Fruit fly (Drosophila melanogaster) whole organism, wandering third instar larva: ENCODE results near the gene CG12123.

ENCODE experiments used
- Abd-B ChIP-seq: fragments of >200 bp; optimal IDR thresholded peaks from 2 replicates; lab custom pipeline; 2017; ENCODE audit warnings: missing biosample characterization, missing genetic modification characterization
- CG9705 ChIP-seq: fragments of 200-800 bp; sonication (Bioruptor generic); optimal IDR thresholded peaks from 2 replicates; lab custom pipeline; 2018; ENCODE audit warnings: missing biosample characterization, mild to moderate bottlenecking, missing genetic modification characterization
- Hr83 ChIP-seq: fragments of 200-300 bp; sonication (Bioruptor generic); optimal IDR thresholded peaks from 2 replicates; lab custom pipeline; 2016; ENCODE audit warnings: missing biosample characterization, mild to moderate bottlenecking, missing genetic modification characterization, moderate library complexity; ENCODE audit not compliant: poor library complexity, severe bottlenecking
- br ChIP-seq: fragments of 200-800 bp; sonication (Bioruptor generic); optimal IDR thresholded peaks from 2 replicates; lab custom pipeline; 2016; ENCODE audit warnings: missing biosample characterization, missing genetic modification characterization
- h ChIP-seq: fragments of 200-800 bp; sonication (Bioruptor generic); optimal IDR thresholded peaks from 3 replicates; lab custom pipeline; 2016; ENCODE audit warnings: missing biosample characterization, mild to moderate bottlenecking, missing genetic modification characterization
- pan ChIP-seq: fragments of >200 bp; optimal IDR thresholded peaks from 2 replicates; lab custom pipeline; 2017
- psq ChIP-seq: fragments of 200-800 bp; sonication (Bioruptor generic); optimal IDR thresholded peaks from 3 replicates; lab custom pipeline; 2017; ENCODE audit warnings: missing biosample characterization, mild to moderate bottlenecking, missing genetic modification characterization, moderate library complexity
- usp ChIP-seq: fragments of >200 bp; optimal IDR thresholded peaks from 2 replicates; lab custom pipeline; 2017; ENCODE audit warnings: missing biosample characterization, missing genetic modification characterization
- woc ChIP-seq: sonication (Bioruptor generic); optimal IDR thresholded peaks from 2 replicates; lab custom pipeline; 2016; ENCODE audit warnings: missing biosample characterization, mild to moderate bottlenecking, missing genetic modification characterization

DNA sequence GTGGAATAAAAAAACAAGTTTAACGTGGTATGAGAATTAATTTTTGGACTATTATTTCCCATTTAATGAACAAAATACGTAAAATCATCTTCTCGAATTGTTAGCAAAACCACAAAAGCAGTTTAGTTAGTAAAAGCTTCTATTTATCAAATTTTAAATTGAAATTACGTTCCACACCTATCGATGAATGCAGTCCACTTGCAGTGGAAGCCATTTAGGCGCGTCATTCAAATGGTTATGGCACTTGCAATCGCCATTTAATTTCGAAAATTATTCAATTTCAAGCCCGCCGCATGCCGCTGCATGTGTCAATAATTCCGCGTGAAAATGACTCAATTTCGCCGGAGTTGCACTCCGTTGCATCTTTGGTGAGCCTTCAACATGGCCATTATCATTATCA lies 764 bp upstream of the CG12123 start:
- TF ChIP-seq woc (no peak), Hr83 (no peak), pan (lab: Kevin White, UChicago) (no peak), CG9705 (no peak), Abd-B (GFP tag; lab: Kevin White, UChicago) (no peak), h (GFP tag; lab: Kevin White, UChicago) (no peak), psq (GFP tag; lab: Kevin White, UChicago) (no peak), br (GFP tag; lab: Kevin White, UChicago) (no peak), usp (GFP tag; lab: Kevin White, UChicago) (no peak)
